Worm (Caenorhabditis elegans) whole organism, late embryonic: ENCODE results near the gene C04B4.1.

Source experiments
- K02D7.2 ChIP-seq: sonication (generic microtip); optimal IDR thresholded peaks from 2 replicates; lab custom pipeline; 2017; ENCODE audit warnings: mild to moderate bottlenecking, missing genetic modification characterization, missing compliant biosample characterization
- ahr-1 ChIP-seq: sonication (generic microtip); optimal IDR thresholded peaks from 2 replicates; lab custom pipeline; 2016; ENCODE audit warnings: missing genetic modification characterization, missing compliant biosample characterization
- ceh-18 ChIP-seq: sonication (generic microtip); optimal IDR thresholded peaks from 2 replicates; lab custom pipeline; 2016; ENCODE audit warnings: missing genetic modification characterization, missing compliant biosample characterization
- ceh-24 ChIP-seq: sonication (generic microtip); optimal IDR thresholded peaks from 2 replicates; lab custom pipeline; 2016; ENCODE audit warnings: mild to moderate bottlenecking, missing genetic modification characterization, missing compliant biosample characterization
- ceh-9 ChIP-seq: sonication (generic microtip); optimal IDR thresholded peaks from 2 replicates; lab custom pipeline; 2016; ENCODE audit warnings: mild to moderate bottlenecking, missing genetic modification characterization, inconsistent platforms, missing compliant biosample characterization
- dmd-4 ChIP-seq: sonication (generic microtip); optimal IDR thresholded peaks from 2 replicates; lab custom pipeline; 2016; ENCODE audit warnings: borderline replicate concordance, missing genetic modification characterization, missing compliant biosample characterization
- hlh-15 ChIP-seq: sonication (generic microtip); optimal IDR thresholded peaks from 2 replicates; lab custom pipeline; 2016; ENCODE audit warnings: missing genetic modification characterization, missing compliant biosample characterization
- hlh-30 ChIP-seq: sonication (generic microtip); optimal IDR thresholded peaks from 2 replicates; lab custom pipeline; 2017; ENCODE audit warnings: antibody characterized with exemption, missing genetic modification characterization, missing compliant biosample characterization; ENCODE audit not compliant: insufficient read depth
- lin-11 ChIP-seq: fragments of 200-800 bp; sonication (Bioruptor generic); optimal IDR thresholded peaks from 2 replicates; lab custom pipeline; 2018; ENCODE audit warnings: mild to moderate bottlenecking, missing genetic modification characterization, missing compliant biosample characterization
- nhr-11 ChIP-seq: fragments of 150-350 bp; optimal IDR thresholded peaks from 2 replicates; lab custom pipeline; 2014; ENCODE audit warnings: missing biosample characterization, missing genetic modification characterization
- pha-4 ChIP-seq: fragments of 150-350 bp; optimal IDR thresholded peaks from 2 replicates; lab custom pipeline; 2018; ENCODE audit warnings: missing biosample characterization, missing genetic modification reagents, missing genetic modification characterization
- pqm-1 ChIP-seq: sonication (generic microtip); optimal IDR thresholded peaks from 2 replicates; lab custom pipeline; 2016; ENCODE audit warnings: missing genetic modification characterization, missing compliant biosample characterization

DNA sequence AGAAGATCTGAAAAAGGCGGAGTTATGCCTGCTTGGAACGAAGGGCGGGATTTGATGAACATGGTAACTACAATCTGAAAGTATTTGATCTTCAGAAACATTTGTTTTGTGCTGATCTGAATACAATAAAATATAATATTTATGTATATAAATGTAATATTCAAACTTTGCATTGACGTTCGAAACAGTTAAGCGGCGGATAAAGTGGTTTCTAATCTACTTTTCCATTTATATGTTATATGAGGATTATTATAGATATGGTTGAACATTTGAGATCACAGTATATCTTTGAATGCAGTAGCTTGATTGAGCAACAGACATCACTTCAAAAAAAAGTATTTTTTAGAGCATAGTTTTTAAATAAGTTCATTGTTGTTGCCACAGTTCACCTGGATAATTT is 6.7 kb upstream of the C04B4.1 start, which contains the start of gene H19J13.2:
- TF ChIP-seq lin-11 (tag; lab: Kevin White, UChicago): no peak
- TF ChIP-seq ceh-9 (tag; lab: Kevin White, UChicago): no peak
- TF ChIP-seq ahr-1 (tag; lab: Kevin White, UChicago): no peak
- no peak for TF ChIP-seq hlh-30
- TF ChIP-seq pqm-1: no peak
- no peak for TF ChIP-seq pha-4
- no peak for TF ChIP-seq nhr-11 (tag; lab: Kevin White, UChicago)
- no peak for TF ChIP-seq hlh-15 (tag; lab: Kevin White, UChicago)
- no peak for TF ChIP-seq dmd-4 (tag; lab: Kevin White, UChicago)
- no peak for TF ChIP-seq ceh-18 (tag; lab: Kevin White, UChicago)
- no peak for TF ChIP-seq K02D7.2 (tag; lab: Kevin White, UChicago)
- TF ChIP-seq ceh-24 (tag; lab: Kevin White, UChicago): no peak
